Worm (Caenorhabditis elegans) whole organism, young adult: Measurements from ENCODE around the gene abu-14.

ENCODE experiments used
- D2030.7 ChIP-seq: fragments of 200-800 bp; sonication (Bioruptor generic); IDR thresholded peaks from 2 replicates; pipeline ENCODE4 v1.3.6; 2022; ENCODE audit warnings: missing genetic modification reagents, missing genetic modification characterization, missing compliant biosample characterization
- F10E7.11 ChIP-seq: sonication (generic microtip); optimal IDR thresholded peaks from 2 replicates; lab custom pipeline; 2017; ENCODE audit warnings: mild to moderate bottlenecking, missing genetic modification characterization, moderate library complexity, missing compliant biosample characterization
- F22D6.2 ChIP-seq: sonication (generic microtip); optimal IDR thresholded peaks from 2 replicates; lab custom pipeline; 2016; ENCODE audit warnings: mild to moderate bottlenecking, missing genetic modification characterization, missing compliant biosample characterization
- F39B2.1 ChIP-seq: fragments of 200-800 bp; sonication (Bioruptor generic); IDR thresholded peaks from 2 replicates; pipeline ENCODE4 v1.3.6; 2022; ENCODE audit warnings: missing genetic modification reagents, missing genetic modification characterization, missing compliant biosample characterization
- F57A8.1 ChIP-seq: fragments of 200-800 bp; sonication (Bioruptor generic); optimal IDR thresholded peaks from 2 replicates; lab custom pipeline; 2018; ENCODE audit warnings: mild to moderate bottlenecking, missing genetic modification characterization, moderate library complexity, missing compliant biosample characterization
- F57C9.4 ChIP-seq: sonication (generic microtip); optimal IDR thresholded peaks from 2 replicates; lab custom pipeline; 2017; ENCODE audit warnings: mild to moderate bottlenecking, missing genetic modification characterization, missing compliant biosample characterization
- K12H6.12 ChIP-seq: fragments of 200-800 bp; sonication (Bioruptor generic); optimal IDR thresholded peaks from 2 replicates; lab custom pipeline; 2018; ENCODE audit warnings: mild to moderate bottlenecking, missing genetic modification characterization, missing compliant biosample characterization
- Y53G8AR.9 ChIP-seq: fragments of 200-800 bp; sonication (Bioruptor generic); conservative IDR thresholded peaks from 2 replicates; pipeline ENCODE4 v1.3.6; 2022; ENCODE audit warnings: missing genetic modification reagents, missing genetic modification characterization, missing compliant biosample characterization
- aptf-3 ChIP-seq: fragments of 200-800 bp; sonication (Bioruptor generic); IDR thresholded peaks from 2 replicates; pipeline ENCODE4 v1.3.6; 2022; ENCODE audit warnings: missing genetic modification characterization, missing compliant biosample characterization
- atf-7 ChIP-seq: sonication (generic microtip); optimal IDR thresholded peaks from 2 replicates; lab custom pipeline; 2017; ENCODE audit warnings: mild to moderate bottlenecking, missing genetic modification characterization, missing compliant biosample characterization
- athp-1 ChIP-seq: sonication (generic microtip); optimal IDR thresholded peaks from 2 replicates; lab custom pipeline; 2017; ENCODE audit warnings: mild to moderate bottlenecking, missing genetic modification characterization, missing compliant biosample characterization
- attf-3 ChIP-seq: fragments of 200-800 bp; sonication (Bioruptor generic); conservative IDR thresholded peaks from 2 replicates; pipeline ENCODE4 v1.3.6; 2022; ENCODE audit warnings: missing genetic modification reagents, missing genetic modification characterization, missing compliant biosample characterization
- bed-1 ChIP-seq: fragments of 200-800 bp; sonication (Bioruptor generic); IDR thresholded peaks from 2 replicates; pipeline ENCODE4 v1.3.6; 2022; ENCODE audit warnings: missing genetic modification reagents, missing genetic modification characterization, missing compliant biosample characterization
- cebp-1 ChIP-seq, 2 experiments: fragments of 200-800 bp in 1 of 2; sonication (Bioruptor generic) in 1 of 2; sonication (generic microtip) in 1 of 2; IDR thresholded peaks in 1 of 2; optimal IDR thresholded peaks in 1 of 2; 2 replicates each; pipeline versions ENCODE4 v1.3.6 to Lab custom; 2017 to 2022; ENCODE audit warnings: missing compliant biosample characterization in 2 of 2, missing genetic modification characterization in 2 of 2, mild to moderate bottlenecking in 1 of 2, missing genetic modification reagents in 1 of 2, moderate library complexity in 1 of 2
- ceh-100 ChIP-seq: fragments of 200-800 bp; sonication (Bioruptor generic); IDR thresholded peaks from 2 replicates; pipeline ENCODE4 v1.3.6; 2022; ENCODE audit warnings: missing genetic modification reagents, missing genetic modification characterization, missing compliant biosample characterization
- ceh-58 ChIP-seq: fragments of 200-800 bp; sonication (Bioruptor generic); IDR thresholded peaks from 2 replicates; pipeline ENCODE4 v1.3.6; 2022; ENCODE audit warnings: missing genetic modification characterization, missing compliant biosample characterization
- egl-44 ChIP-seq: fragments of 200-800 bp; sonication (Bioruptor generic); IDR thresholded peaks from 2 replicates; pipeline ENCODE4 v1.3.6; 2022; ENCODE audit warnings: missing genetic modification reagents, missing genetic modification characterization, missing compliant biosample characterization
- egrh-3 ChIP-seq: fragments of 200-800 bp; sonication (Bioruptor generic); IDR thresholded peaks from 2 replicates; pipeline ENCODE4 v1.3.6; 2022; ENCODE audit warnings: missing genetic modification reagents, missing genetic modification characterization, missing compliant biosample characterization
- ets-4 ChIP-seq: fragments of 200-800 bp; sonication (Bioruptor generic); optimal IDR thresholded peaks from 2 replicates; lab custom pipeline; 2018; ENCODE audit warnings: mild to moderate bottlenecking, missing genetic modification characterization, missing compliant biosample characterization
- hlh-12 ChIP-seq: sonication (generic microtip); optimal IDR thresholded peaks from 2 replicates; lab custom pipeline; 2016; ENCODE audit warnings: missing genetic modification characterization, missing compliant biosample characterization
- hlh-26 ChIP-seq: fragments of 200-800 bp; sonication (Bioruptor generic); conservative IDR thresholded peaks from 2 replicates; pipeline ENCODE4 v1.3.6; 2022; ENCODE audit warnings: missing genetic modification reagents, missing genetic modification characterization, missing compliant biosample characterization
- hsf-1 ChIP-seq: fragments of 200-800 bp; sonication (Bioruptor generic); IDR thresholded peaks from 2 replicates; pipeline ENCODE4 v1.3.6; 2022; ENCODE audit warnings: missing genetic modification reagents, missing genetic modification characterization, missing compliant biosample characterization
- lag-1 ChIP-seq: fragments of 200-800 bp; sonication (Bioruptor generic); IDR thresholded peaks from 2 replicates; pipeline ENCODE4 v1.3.6; 2022; ENCODE audit warnings: missing genetic modification reagents, missing genetic modification characterization, missing compliant biosample characterization
- lin-26 ChIP-seq: fragments of 200-800 bp; sonication (Bioruptor generic); IDR thresholded peaks from 2 replicates; pipeline ENCODE4 v1.3.6; 2022; ENCODE audit warnings: missing genetic modification reagents, missing genetic modification characterization, missing compliant biosample characterization
- lir-1 ChIP-seq: fragments of 200-800 bp; sonication (Bioruptor generic); conservative IDR thresholded peaks from 2 replicates; pipeline ENCODE4 v1.3.6; 2022; ENCODE audit warnings: missing genetic modification reagents, missing genetic modification characterization, missing compliant biosample characterization
- madf-3 ChIP-seq: fragments of 200-800 bp; sonication (Bioruptor generic); IDR thresholded peaks from 2 replicates; pipeline ENCODE4 v1.3.6; 2022; ENCODE audit warnings: missing genetic modification reagents, missing genetic modification characterization, missing compliant biosample characterization
- madf-6 ChIP-seq: fragments of 200-800 bp; sonication (Bioruptor generic); IDR thresholded peaks from 2 replicates; pipeline ENCODE4 v1.3.6; 2022; ENCODE audit warnings: missing genetic modification reagents, missing genetic modification characterization, missing compliant biosample characterization
- madf-8 ChIP-seq: fragments of 200-800 bp; sonication (Bioruptor generic); conservative IDR thresholded peaks from 2 replicates; pipeline ENCODE4 v1.3.6; 2022; ENCODE audit warnings: missing genetic modification reagents, missing genetic modification characterization, missing compliant biosample characterization
- repo-1 ChIP-seq: sonication (generic microtip); optimal IDR thresholded peaks from 2 replicates; lab custom pipeline; 2017; ENCODE audit warnings: mild to moderate bottlenecking, missing genetic modification characterization, missing compliant biosample characterization
- sea-2 ChIP-seq: fragments of 200-800 bp; sonication (Bioruptor generic); IDR thresholded peaks from 2 replicates; pipeline ENCODE4 v1.3.6; 2022; ENCODE audit warnings: missing genetic modification characterization, missing compliant biosample characterization
- snpc-4 ChIP-seq, 5 experiments: fragments of 150-350 bp in 1 of 5; sonication (generic microtip) in 4 of 5; optimal IDR thresholded peaks; 2 replicates each; lab custom pipeline; 2014 to 2018; ENCODE audit warnings: missing genetic modification characterization in 5 of 5, missing biosample characterization in 3 of 5, antibody characterized with exemption in 2 of 5, mild to moderate bottlenecking in 2 of 5, missing compliant biosample characterization in 2 of 5, missing genotype in 2 of 5, moderate library complexity in 2 of 5, missing genetic modification reagents in 1 of 5
- xnd-1 ChIP-seq: sonication (generic microtip); optimal IDR thresholded peaks from 2 replicates; lab custom pipeline; 2016; ENCODE audit warnings: missing genotype, missing genetic modification reagents, missing genetic modification characterization, missing compliant biosample characterization
- zfh-2 ChIP-seq: fragments of 200-800 bp; sonication (Bioruptor generic); conservative IDR thresholded peaks from 2 replicates; pipeline ENCODE4 v1.3.6; 2022; ENCODE audit warnings: missing genetic modification reagents, missing genetic modification characterization, missing compliant biosample characterization
- zim-3 ChIP-seq: sonication (generic microtip); optimal IDR thresholded peaks from 2 replicates; lab custom pipeline; 2017; ENCODE audit warnings: mild to moderate bottlenecking, missing genetic modification characterization, moderate library complexity, missing compliant biosample characterization
- ztf-18 ChIP-seq: sonication (generic microtip); optimal IDR thresholded peaks from 2 replicates; lab custom pipeline; 2016; ENCODE audit warnings: missing genotype, mild to moderate bottlenecking, missing genetic modification characterization, missing compliant biosample characterization
- ztf-25 ChIP-seq: fragments of 200-800 bp; sonication (Bioruptor generic); IDR thresholded peaks from 2 replicates; pipeline ENCODE4 v1.3.6; 2022; ENCODE audit warnings: missing genetic modification reagents, missing genetic modification characterization, missing compliant biosample characterization

Gene abu-14

DNA sequence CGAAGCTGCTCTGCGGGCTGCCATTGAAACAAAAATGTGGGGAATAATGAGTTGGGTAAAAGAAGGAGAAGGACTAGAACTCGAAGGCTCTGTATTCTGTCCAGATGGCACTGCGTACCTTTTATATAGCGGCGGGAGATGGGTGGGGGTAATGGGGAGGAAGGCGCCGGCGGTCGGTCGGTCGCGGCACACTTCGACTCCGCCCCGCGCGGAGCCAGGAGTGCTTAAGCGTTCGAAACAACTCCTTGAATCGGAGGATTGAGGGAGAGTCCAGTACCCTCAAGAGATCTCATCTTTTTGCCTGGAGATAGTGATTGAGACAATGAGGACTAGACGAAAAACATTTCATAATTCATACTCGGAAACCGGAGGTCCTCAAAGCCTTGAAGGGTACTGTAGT lies at the start of gene abu-14:
TSS of gene abu-14 (minus strand) at position 81 of the 400 bp plus-strand sequence.
- TF ChIP-seq D2030.7 (no peak), zfh-2 (GFP tag; lab: Robert Waterston, UW) (peak; percentile 89), egrh-3 (GFP tag; lab: Robert Waterston, UW) (peak; percentile 54; the same call in 1 of the 2 replicates), F10E7.11 (tag; lab: Kevin White, UChicago) (no peak)

DNA sequence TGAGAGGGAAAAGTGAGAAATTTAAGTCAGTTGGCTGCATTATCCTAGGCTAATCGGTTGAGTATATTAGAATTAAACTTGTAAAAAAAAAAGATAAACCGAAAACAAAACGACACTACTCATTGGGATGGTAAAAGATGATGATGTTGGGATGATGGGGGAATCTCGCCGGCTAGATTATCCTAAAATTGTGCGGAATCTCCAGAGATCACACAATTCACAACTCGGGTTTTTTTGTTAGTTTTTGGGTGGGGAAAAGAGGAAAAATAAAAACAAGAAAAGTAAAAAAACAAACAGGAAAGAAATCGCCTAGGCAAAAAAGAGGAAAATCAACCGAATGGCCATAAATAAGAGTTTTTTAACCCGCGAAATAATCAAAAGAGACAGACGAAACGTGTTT lies 48.2 kb upstream of the abu-14 start:
- no peak for TF ChIP-seq bed-1 (GFP tag; lab: Robert Waterston, UW)
- no peak for TF ChIP-seq F10E7.11 (tag; lab: Kevin White, UChicago)
- no peak for TF ChIP-seq F22D6.2
- no peak for TF ChIP-seq sea-2
- no peak for TF ChIP-seq K12H6.12
- no peak for TF ChIP-seq egl-44
- no peak for TF ChIP-seq F39B2.1
- no peak for TF ChIP-seq attf-3 (GFP tag; lab: Robert Waterston, UW)
- TF ChIP-seq madf-8 (GFP tag; lab: Robert Waterston, UW): no peak
- TF ChIP-seq zim-3 (tag; lab: Kevin White, UChicago): peak; percentile 59
- TF ChIP-seq ztf-18 (tag; lab: Kevin White, UChicago): no peak
- no peak for TF ChIP-seq athp-1 (tag; lab: Kevin White, UChicago)
- TF ChIP-seq F57C9.4: no peak
- TF ChIP-seq F57A8.1: no peak
- peak; percentile 75; the same call in 1 of the 2 replicates for TF ChIP-seq ceh-58
- TF ChIP-seq madf-6: peak; percentile 22; the same call in 1 of the 2 replicates
- TF ChIP-seq lin-26 (GFP tag; lab: Robert Waterston, UW): no peak
- no peak for TF ChIP-seq atf-7
- no peak for TF ChIP-seq hsf-1 (GFP tag; lab: Robert Waterston, UW)
- no peak for TF ChIP-seq ztf-25
- TF ChIP-seq madf-3 (GFP tag; lab: Robert Waterston, UW): peak; percentile 64; the same call in 1 of the 2 replicates
- TF ChIP-seq cebp-1 (GFP tag; IDR thresholded peaks at IDR 0.05; lab: Robert Waterston, UW): no peak
- TF ChIP-seq cebp-1 (tag; optimal IDR thresholded peaks at IDR 0.05; lab: Kevin White, UChicago): peak; percentile 4
- no peak for TF ChIP-seq xnd-1 (tag; lab: Kevin White, UChicago)
- TF ChIP-seq lag-1: no peak
- no peak for TF ChIP-seq lir-1
- no peak for TF ChIP-seq hlh-26
- TF ChIP-seq ceh-100 (GFP tag; lab: Robert Waterston, UW): no peak

DNA sequence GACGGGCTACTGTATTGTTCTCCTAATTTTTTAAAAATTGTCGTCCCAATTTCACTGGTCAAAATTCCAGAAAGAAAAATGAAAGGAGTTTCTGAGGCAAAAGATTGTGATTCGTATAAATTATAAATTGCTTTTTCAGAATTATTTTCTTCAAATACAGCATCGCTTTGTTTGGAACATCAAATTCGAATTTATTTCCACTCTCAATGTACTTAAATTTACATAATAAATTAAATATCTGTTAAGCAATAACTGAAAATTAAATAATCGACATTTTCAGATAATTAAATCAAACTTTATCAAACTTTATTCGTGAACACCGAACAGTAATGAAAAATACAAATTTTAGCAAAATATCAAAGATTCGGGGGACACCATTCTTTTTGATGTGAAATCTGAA lies 47.7 kb upstream of the abu-14 start:
- TF ChIP-seq lin-26 (GFP tag; lab: Robert Waterston, UW) (no peak), ets-4 (GFP tag; lab: Kevin White, UChicago) (no peak), aptf-3 (GFP tag; lab: Robert Waterston, UW) (no peak), snpc-4 (GFP tag; optimal IDR thresholded peaks at IDR 0.05; lab: Kevin White, UChicago) (no peak), snpc-4 (tag; optimal IDR thresholded peaks at IDR 0.05; lab: Kevin White, UChicago) (peak in 1 of 4 experiments; percentile 26), Y53G8AR.9 (GFP tag; lab: Robert Waterston, UW) (0 out of 2 replicates have a peak, but pooled peaks have one; percentile 48), hlh-12 (tag; lab: Kevin White, UChicago) (no peak), xnd-1 (tag; lab: Kevin White, UChicago) (peak; percentile 22), repo-1 (no peak)
